Worm (Caenorhabditis elegans) whole organism, L4 larva: ENCODE data around the gene hyl-1.
A peak's percentile ranks its signal among the peaks of the same experiment; 100 is the strongest.

Source experiments
- F10B5.3 ChIP-seq: sonication (generic microtip); optimal IDR thresholded peaks from 2 replicates; lab custom pipeline; 2016; ENCODE audit warnings: mild to moderate bottlenecking, missing genetic modification characterization, missing compliant biosample characterization
- F49E8.2 ChIP-seq: sonication (generic microtip); optimal IDR thresholded peaks from 2 replicates; lab custom pipeline; 2016; ENCODE audit warnings: missing compliant biosample characterization, mild to moderate bottlenecking, missing genetic modification characterization, borderline replicate concordance
- T20F7.1 ChIP-seq: fragments of 200-800 bp; sonication (Bioruptor generic); optimal IDR thresholded peaks from 2 replicates; lab custom pipeline; 2018; ENCODE audit warnings: mild to moderate bottlenecking, missing genetic modification characterization, missing compliant biosample characterization
- Y105C5A.15 ChIP-seq: fragments of 200-800 bp; sonication (Bioruptor generic); IDR thresholded peaks from 2 replicates; pipeline ENCODE4 v1.3.6; 2022; ENCODE audit warnings: missing genetic modification characterization, missing compliant biosample characterization
- Y5F2A.4 ChIP-seq: fragments of 200-800 bp; sonication (Bioruptor generic); optimal IDR thresholded peaks from 2 replicates; lab custom pipeline; 2018; ENCODE audit warnings: mild to moderate bottlenecking, missing genetic modification characterization, missing compliant biosample characterization
- aha-1 ChIP-seq: fragments of 150-350 bp; peaks from one replicate; lab custom pipeline; 2014; ENCODE audit warnings: missing biosample characterization, missing genetic modification characterization
- ceh-20 ChIP-seq: fragments of 200-800 bp; sonication (Bioruptor generic); IDR thresholded peaks from 2 replicates; pipeline ENCODE4 v1.3.6; 2022; ENCODE audit warnings: missing genetic modification reagents, missing genetic modification characterization, missing compliant biosample characterization
- ceh-82 ChIP-seq: sonication (generic microtip); optimal IDR thresholded peaks from 2 replicates; lab custom pipeline; 2017; ENCODE audit warnings: missing biosample characterization, missing genetic modification characterization
- ces-1 ChIP-seq: fragments of 150-350 bp; sonication (generic microtip); optimal IDR thresholded peaks from 4 replicates; lab custom pipeline; 2014; ENCODE audit warnings: missing biosample characterization, missing genetic modification reagents, missing genetic modification characterization
- cey-2 ChIP-seq: sonication (generic microtip); optimal IDR thresholded peaks from 3 replicates; lab custom pipeline; 2017; ENCODE audit warnings: missing genetic modification characterization, mild to moderate bottlenecking, missing compliant biosample characterization, antibody characterized with exemption, borderline replicate concordance; ENCODE audit not compliant: insufficient read depth
- ctbp-1 ChIP-seq: fragments of 200-800 bp; sonication (Bioruptor generic); IDR thresholded peaks from 2 replicates; pipeline ENCODE4 v1.3.6; 2022; ENCODE audit warnings: missing genetic modification reagents, missing genetic modification characterization, missing compliant biosample characterization
- daf-16 ChIP-seq, 3 experiments: sonication (generic microtip); optimal IDR thresholded peaks; 2 replicates each; lab custom pipeline; 2016 to 2017; ENCODE audit warnings: missing genetic modification characterization in 3 of 3, missing genetic modification reagents in 3 of 3, mild to moderate bottlenecking in 2 of 3, missing compliant biosample characterization in 2 of 3, missing biosample characterization in 1 of 3, moderate library complexity in 1 of 3
- duxl-1 ChIP-seq: sonication (generic microtip); optimal IDR thresholded peaks from 2 replicates; lab custom pipeline; 2016; ENCODE audit warnings: mild to moderate bottlenecking, missing genetic modification characterization, moderate library complexity, missing compliant biosample characterization; ENCODE audit not compliant: poor library complexity
- egl-27 ChIP-seq: sonication (generic microtip); optimal IDR thresholded peaks from 3 replicates; lab custom pipeline; 2017; ENCODE audit warnings: missing biosample characterization, missing genetic modification reagents, missing genetic modification characterization
- fkh-10 ChIP-seq: fragments of 150-350 bp; optimal IDR thresholded peaks from 2 replicates; lab custom pipeline; 2014; ENCODE audit warnings: missing biosample characterization, missing genetic modification reagents, missing genetic modification characterization
- gei-8 ChIP-seq: fragments of 200-800 bp; sonication (Bioruptor generic); optimal IDR thresholded peaks from 2 replicates; lab custom pipeline; 2018; ENCODE audit warnings: mild to moderate bottlenecking, missing genetic modification characterization, missing compliant biosample characterization
- hif-1 ChIP-seq, 2 experiments: sonication (generic microtip); optimal IDR thresholded peaks; 2 replicates each; lab custom pipeline; 2016 to 2017; ENCODE audit warnings: missing compliant biosample characterization in 2 of 2, missing genetic modification characterization in 2 of 2, missing genetic modification reagents in 2 of 2, missing genotype in 2 of 2, mild to moderate bottlenecking in 1 of 2
- hlh-30 ChIP-seq: sonication (generic microtip); optimal IDR thresholded peaks from 2 replicates; lab custom pipeline; 2017; ENCODE audit warnings: antibody characterized with exemption, mild to moderate bottlenecking, missing genetic modification characterization, missing compliant biosample characterization; ENCODE audit not compliant: insufficient read depth
- jun-1 ChIP-seq: fragments of 150-350 bp; optimal IDR thresholded peaks from 2 replicates; lab custom pipeline; 2014; ENCODE audit warnings: missing biosample characterization, missing genetic modification reagents, missing genetic modification characterization
- lim-7 ChIP-seq: fragments of 200-800 bp; sonication (Bioruptor generic); IDR thresholded peaks from 2 replicates; pipeline ENCODE4 v1.3.6; 2022; ENCODE audit warnings: missing genetic modification characterization, missing compliant biosample characterization
- lin-13 ChIP-seq: fragments of 150-350 bp; optimal IDR thresholded peaks from 2 replicates; lab custom pipeline; 2014; ENCODE audit warnings: missing biosample characterization, missing genetic modification reagents, missing genetic modification characterization
- lin-15B ChIP-seq: fragments of 150-350 bp; sonication (generic microtip); optimal IDR thresholded peaks from 3 replicates; lab custom pipeline; 2014; ENCODE audit warnings: missing biosample characterization, missing genetic modification characterization
- lin-29 ChIP-seq: fragments of 200-800 bp; sonication (Bioruptor generic); IDR thresholded peaks from 2 replicates; pipeline ENCODE4 v1.3.6; 2022; ENCODE audit warnings: missing genetic modification reagents, missing genetic modification characterization, missing compliant biosample characterization
- lin-38 ChIP-seq: fragments of 200-800 bp; sonication (Bioruptor generic); IDR thresholded peaks from 2 replicates; pipeline ENCODE4 v1.3.6; 2022; ENCODE audit warnings: missing genetic modification reagents, missing genetic modification characterization, missing compliant biosample characterization
- lsy-2 ChIP-seq, 2 experiments: fragments of 150-350 bp in 1 of 2; sonication (generic microtip) in 1 of 2; optimal IDR thresholded peaks; 2 replicates each; lab custom pipeline; 2014 to 2017; ENCODE audit warnings: missing biosample characterization in 2 of 2, missing genetic modification characterization in 2 of 2
- mdl-1 ChIP-seq, 2 experiments: fragments of 150-350 bp in 1 of 2; sonication (generic microtip) in 1 of 2; optimal IDR thresholded peaks; 2 replicates each; lab custom pipeline; 2014 to 2017; ENCODE audit warnings: missing biosample characterization in 2 of 2, missing genetic modification characterization in 2 of 2
- mdt-29 ChIP-seq: fragments of 200-800 bp; sonication (Bioruptor generic); IDR thresholded peaks from 2 replicates; pipeline ENCODE4 v1.3.6; 2022; ENCODE audit warnings: missing genetic modification reagents, missing genetic modification characterization, missing compliant biosample characterization
- mxl-3 ChIP-seq: fragments of 200-800 bp; sonication (Bioruptor generic); optimal IDR thresholded peaks from 2 replicates; lab custom pipeline; 2018; ENCODE audit warnings: mild to moderate bottlenecking, missing genetic modification characterization, missing compliant biosample characterization
- nhr-10 ChIP-seq: fragments of 150-350 bp; optimal IDR thresholded peaks from 2 replicates; lab custom pipeline; 2014; ENCODE audit warnings: missing biosample characterization, missing genetic modification characterization
- nhr-102 ChIP-seq: sonication (generic microtip); optimal IDR thresholded peaks from 2 replicates; lab custom pipeline; 2016; ENCODE audit warnings: mild to moderate bottlenecking, missing genetic modification characterization, moderate library complexity, missing compliant biosample characterization
- nhr-11 ChIP-seq: fragments of 150-350 bp; optimal IDR thresholded peaks from 2 replicates; lab custom pipeline; 2014; ENCODE audit warnings: missing biosample characterization, missing genetic modification characterization
- nhr-237 ChIP-seq: sonication (generic microtip); optimal IDR thresholded peaks from 2 replicates; lab custom pipeline; 2017; ENCODE audit warnings: missing biosample characterization, missing genetic modification characterization
- nhr-25 ChIP-seq: sonication (generic microtip); optimal IDR thresholded peaks from 2 replicates; lab custom pipeline; 2017; ENCODE audit warnings: missing genetic modification characterization, mild to moderate bottlenecking, missing compliant biosample characterization, antibody characterized with exemption, moderate library complexity, borderline replicate concordance; ENCODE audit not compliant: insufficient read depth
- nhr-28 ChIP-seq: fragments of 150-350 bp; optimal IDR thresholded peaks from 2 replicates; lab custom pipeline; 2014; ENCODE audit warnings: missing biosample characterization, missing genetic modification characterization
- nhr-48 ChIP-seq: sonication (generic microtip); optimal IDR thresholded peaks from 2 replicates; lab custom pipeline; 2016; ENCODE audit warnings: mild to moderate bottlenecking, missing genetic modification characterization, missing compliant biosample characterization
- nhr-76 ChIP-seq: fragments of 150-350 bp; optimal IDR thresholded peaks from 2 replicates; lab custom pipeline; 2014; ENCODE audit warnings: missing biosample characterization, missing genetic modification characterization
- nhr-77 ChIP-seq: fragments of 150-350 bp; optimal IDR thresholded peaks from 2 replicates; lab custom pipeline; 2014; ENCODE audit warnings: missing biosample characterization, missing genetic modification characterization
- pha-4 ChIP-seq, 2 experiments: fragments of 150-350 bp in 1 of 2; fragments of 200-800 bp in 1 of 2; sonication (Bioruptor generic) in 1 of 2; IDR thresholded peaks in 1 of 2; optimal IDR thresholded peaks in 1 of 2; 2 replicates each; pipeline versions ENCODE4 v1.3.6 to Lab custom; 2014 to 2022; ENCODE audit warnings: missing genetic modification characterization in 2 of 2, missing genetic modification reagents in 2 of 2, missing biosample characterization in 1 of 2, missing compliant biosample characterization in 1 of 2
- php-3 ChIP-seq: fragments of 200-800 bp; sonication (Bioruptor generic); IDR thresholded peaks from 2 replicates; pipeline ENCODE4 v1.3.6; 2022; ENCODE audit warnings: missing genetic modification reagents, missing genetic modification characterization, missing compliant biosample characterization
- saeg-2 ChIP-seq: fragments of 200-800 bp; sonication (Bioruptor generic); IDR thresholded peaks from 2 replicates; pipeline ENCODE4 v1.3.6; 2022; ENCODE audit warnings: missing genetic modification reagents, missing genetic modification characterization, missing compliant biosample characterization
- spr-1 ChIP-seq: sonication (generic microtip); optimal IDR thresholded peaks from 2 replicates; lab custom pipeline; 2016; ENCODE audit warnings: mild to moderate bottlenecking, missing genetic modification characterization, missing compliant biosample characterization
- tag-97 ChIP-seq: fragments of 200-800 bp; sonication (Bioruptor generic); IDR thresholded peaks from 2 replicates; pipeline ENCODE4 v1.3.6; 2022; ENCODE audit warnings: missing genetic modification characterization, missing compliant biosample characterization
- tra-1 ChIP-seq: fragments of 200-800 bp; sonication (Bioruptor generic); IDR thresholded peaks from 2 replicates; pipeline ENCODE4 v1.3.6; 2022; ENCODE audit warnings: missing genetic modification reagents, missing genetic modification characterization, missing compliant biosample characterization
- zfp-2 ChIP-seq: sonication (generic microtip); optimal IDR thresholded peaks from 2 replicates; lab custom pipeline; 2016; ENCODE audit warnings: mild to moderate bottlenecking, missing genetic modification characterization, missing compliant biosample characterization
- zip-11 ChIP-seq: fragments of 200-800 bp; sonication (Bioruptor generic); IDR thresholded peaks from 2 replicates; pipeline ENCODE4 v1.3.6; 2022; ENCODE audit warnings: missing genetic modification characterization, missing compliant biosample characterization
- zip-2 ChIP-seq: fragments of 150-350 bp; optimal IDR thresholded peaks from 2 replicates; lab custom pipeline; 2014; ENCODE audit warnings: missing biosample characterization, missing genetic modification characterization
- ztf-7 ChIP-seq: fragments of 150-350 bp; optimal IDR thresholded peaks from 2 replicates; lab custom pipeline; 2014; ENCODE audit warnings: missing biosample characterization, missing genetic modification characterization

The hyl-1 gene

ce11 chrIV:8530042-8531027 lies 8.6 kb upstream of the hyl-1 start (continued):
- TF ChIP-seq T20F7.1 (GFP tag; lab: Kevin White, UChicago) (peak; percentile 79), nhr-102 (tag; lab: Kevin White, UChicago) (peak; percentile 75), cey-2 (tag; lab: Kevin White, UChicago) (peak; percentile 95), ces-1 (GFP tag; lab: Kevin White, UChicago) (no peak), saeg-2 (GFP tag; lab: Robert Waterston, UW) (peak; percentile 77; the same call in 1 of the 2 replicates), nhr-76 (peak; percentile 61), hif-1 (tag; optimal IDR thresholded peaks at IDR 0.05; lab: Kevin White, UChicago) (peak in 1 of 2 experiments; percentile 61), zip-11 (GFP tag; lab: Robert Waterston, UW) (no peak), nhr-237 (no peak), ceh-20 (GFP tag; lab: Robert Waterston, UW) (peak; percentile 87), nhr-28 (peak; percentile 99), egl-27 (tag; lab: Kevin White, UChicago) (no peak), spr-1 (tag; lab: Kevin White, UChicago) (no peak), fkh-10 (no peak), mdl-1 (tag; optimal IDR thresholded peaks at IDR 0.05; lab: Kevin White, UChicago) (peak; percentile 46 to 94), zfp-2 (no peak), lin-29 (GFP tag; lab: Robert Waterston, UW) (no peak), nhr-25 (peak; percentile 74), daf-16 (GFP tag; optimal IDR thresholded peaks at IDR 0.05; lab: Kevin White, UChicago) (peak in 1 of 2 experiments; percentile 92), daf-16 (tag; optimal IDR thresholded peaks at IDR 0.05; lab: Kevin White, UChicago) (peak; percentile 92), nhr-10 (tag; lab: Kevin White, UChicago) (peak; percentile 90), pha-4 (GFP tag; IDR thresholded peaks at IDR 0.05; lab: Robert Waterston, UW) (peak; percentile 66; the same call in 1 of the 2 replicates), pha-4 (tag; optimal IDR thresholded peaks at IDR 0.05; lab: Kevin White, UChicago) (no peak), F49E8.2 (tag; lab: Kevin White, UChicago) (no peak), F10B5.3 (tag; lab: Kevin White, UChicago) (no peak), ctbp-1 (no peak), lsy-2 (tag; optimal IDR thresholded peaks at IDR 0.05; lab: Kevin White, UChicago) (peak; percentile 33 to 72), lin-15B (tag; lab: Kevin White, UChicago) (no peak), zip-2 (tag; lab: Kevin White, UChicago) (peak; percentile 26), jun-1 (tag; lab: Kevin White, UChicago) (peak; percentile 47), hlh-30 (tag; lab: Kevin White, UChicago) (peak; percentile 92), nhr-48 (tag; lab: Kevin White, UChicago) (peak; percentile 93), ceh-82 (no peak), Y105C5A.15 (GFP tag; lab: Robert Waterston, UW) (no peak), mdt-29 (no peak), Y5F2A.4 (GFP tag; lab: Kevin White, UChicago) (no peak), mxl-3 (peak; percentile 73), php-3 (GFP tag; lab: Robert Waterston, UW) (peak; percentile 97), tra-1 (GFP tag; lab: Robert Waterston, UW) (peak; percentile 94), gei-8 (GFP tag; lab: Kevin White, UChicago) (peak; percentile 85), tag-97 (GFP tag; lab: Robert Waterston, UW) (no peak), lin-13 (peak; percentile 15), nhr-77 (peak; percentile 96), lim-7 (GFP tag; lab: Robert Waterston, UW) (no peak), nhr-11 (tag; lab: Kevin White, UChicago) (no peak), ztf-7 (no peak), lin-38 (GFP tag; lab: Robert Waterston, UW) (peak; percentile 25; the same call in 1 of the 2 replicates), duxl-1 (tag; lab: Kevin White, UChicago) (peak; percentile 7), aha-1 (tag; lab: Kevin White, UChicago) (peak; percentile 98)
